Worm (Caenorhabditis elegans): ENCODE data around the gene asp-5.

- TF ChIP-seq W03F9.2 (tag; optimal IDR thresholded peaks at IDR 0.05) (no peak), him-1 (tag; optimal IDR thresholded peaks at IDR 0.05) (no peak), dao-5 (tag; optimal IDR thresholded peaks at IDR 0.05) (no peak)
These were observed 2.3 kb upstream of the asp-5 start for ce11 chrV:8269878-8270277.
